Worm (Caenorhabditis elegans) whole organism, late embryonic: ENCODE data around the gene irld-33.

Source experiments
- ceh-48 ChIP-seq: sonication (generic microtip); optimal IDR thresholded peaks from 2 replicates; lab custom pipeline; 2016; ENCODE audit warnings: missing genetic modification characterization, inconsistent platforms, missing compliant biosample characterization
- nhr-11 ChIP-seq: fragments of 150-350 bp; optimal IDR thresholded peaks from 2 replicates; lab custom pipeline; 2014; ENCODE audit warnings: missing biosample characterization, missing genetic modification characterization
- nhr-232 ChIP-seq: sonication (generic microtip); optimal IDR thresholded peaks from 2 replicates; lab custom pipeline; 2016; ENCODE audit warnings: missing genetic modification characterization, missing compliant biosample characterization
- syd-9 ChIP-seq: sonication (generic microtip); optimal IDR thresholded peaks from 2 replicates; lab custom pipeline; 2016; ENCODE audit warnings: mild to moderate bottlenecking, missing genetic modification characterization, moderate library complexity, missing compliant biosample characterization
- unc-86 ChIP-seq: sonication (generic microtip); optimal IDR thresholded peaks from 2 replicates; lab custom pipeline; 2016; ENCODE audit warnings: missing genetic modification characterization, missing compliant biosample characterization

ce11 chrII:1782474-1782873 is 43.6 kb downstream of the irld-33 start, which contains the start of gene math-4:
- no peak for TF ChIP-seq unc-86 (tag; lab: Kevin White, UChicago)
- TF ChIP-seq nhr-11 (tag; lab: Kevin White, UChicago) = no peak
- TF ChIP-seq ceh-48 (tag; lab: Kevin White, UChicago) = no peak
- TF ChIP-seq syd-9 (tag; lab: Kevin White, UChicago) = no peak
- TF ChIP-seq nhr-232 (tag; lab: Kevin White, UChicago) = no peak
